Worm (Caenorhabditis elegans) whole organism, L4 larva: Measurements from ENCODE around the gene lin-42.

Source experiments
- D1046.2 ChIP-seq: fragments of 200-800 bp; sonication (Bioruptor generic); IDR thresholded peaks from 2 replicates; pipeline ENCODE4 v1.3.6; 2022; ENCODE audit warnings: missing genetic modification characterization, missing compliant biosample characterization
- F26F4.8 ChIP-seq: fragments of 200-800 bp; sonication (Bioruptor generic); conservative IDR thresholded peaks from 2 replicates; pipeline ENCODE4 v1.3.6; 2022; ENCODE audit warnings: missing genetic modification characterization, missing compliant biosample characterization
- F37D6.2 ChIP-seq: sonication (generic microtip); optimal IDR thresholded peaks from 2 replicates; lab custom pipeline; 2016; ENCODE audit warnings: mild to moderate bottlenecking, missing genetic modification characterization, missing compliant biosample characterization
- F49E8.2 ChIP-seq: sonication (generic microtip); optimal IDR thresholded peaks from 2 replicates; lab custom pipeline; 2016; ENCODE audit warnings: missing compliant biosample characterization, mild to moderate bottlenecking, missing genetic modification characterization, borderline replicate concordance
- R02D3.7 ChIP-seq: fragments of 150-350 bp; sonication (generic microtip); optimal IDR thresholded peaks from 3 replicates; lab custom pipeline; 2014; ENCODE audit warnings: missing biosample characterization, missing genetic modification characterization
- T20F7.1 ChIP-seq: fragments of 200-800 bp; sonication (Bioruptor generic); optimal IDR thresholded peaks from 2 replicates; lab custom pipeline; 2018; ENCODE audit warnings: mild to moderate bottlenecking, missing genetic modification characterization, missing compliant biosample characterization
- T26A8.4 ChIP-seq: fragments of 200-800 bp; sonication (Bioruptor generic); IDR thresholded peaks from 2 replicates; pipeline ENCODE4 v1.3.6; 2022; ENCODE audit warnings: missing genetic modification characterization, missing compliant biosample characterization
- Y48G9A.11 ChIP-seq: fragments of 200-800 bp; sonication (Bioruptor generic); IDR thresholded peaks from 2 replicates; pipeline ENCODE4 v1.3.6; 2022; ENCODE audit warnings: missing genetic modification reagents, missing genetic modification characterization, missing compliant biosample characterization
- Y5F2A.4 ChIP-seq: fragments of 200-800 bp; sonication (Bioruptor generic); optimal IDR thresholded peaks from 2 replicates; lab custom pipeline; 2018; ENCODE audit warnings: mild to moderate bottlenecking, missing genetic modification characterization, missing compliant biosample characterization
- ceh-32 ChIP-seq: sonication (generic microtip); optimal IDR thresholded peaks from 2 replicates; lab custom pipeline; 2016; ENCODE audit warnings: mild to moderate bottlenecking, missing genetic modification characterization, missing compliant biosample characterization; ENCODE audit not compliant: poor library complexity
- ceh-44 ChIP-seq: fragments of 200-800 bp; sonication (Bioruptor generic); IDR thresholded peaks from 2 replicates; pipeline ENCODE4 v1.3.6; 2022; ENCODE audit warnings: missing genetic modification reagents, missing genetic modification characterization, missing compliant biosample characterization
- ceh-82 ChIP-seq: sonication (generic microtip); optimal IDR thresholded peaks from 2 replicates; lab custom pipeline; 2017; ENCODE audit warnings: missing biosample characterization, missing genetic modification characterization
- ces-1 ChIP-seq: fragments of 150-350 bp; sonication (generic microtip); optimal IDR thresholded peaks from 4 replicates; lab custom pipeline; 2014; ENCODE audit warnings: missing biosample characterization, missing genetic modification reagents, missing genetic modification characterization
- cey-2 ChIP-seq: sonication (generic microtip); optimal IDR thresholded peaks from 3 replicates; lab custom pipeline; 2017; ENCODE audit warnings: missing genetic modification characterization, mild to moderate bottlenecking, missing compliant biosample characterization, antibody characterized with exemption, borderline replicate concordance; ENCODE audit not compliant: insufficient read depth
- ctbp-1 ChIP-seq: fragments of 200-800 bp; sonication (Bioruptor generic); IDR thresholded peaks from 2 replicates; pipeline ENCODE4 v1.3.6; 2022; ENCODE audit warnings: missing genetic modification reagents, missing genetic modification characterization, missing compliant biosample characterization
- daf-12 ChIP-seq: fragments of 150-350 bp; optimal IDR thresholded peaks from 2 replicates; lab custom pipeline; 2014; ENCODE audit warnings: missing biosample characterization, missing genetic modification reagents, missing genetic modification characterization
- dmd-6 ChIP-seq: fragments of 200-800 bp; sonication (Bioruptor generic); IDR thresholded peaks from 2 replicates; pipeline ENCODE4 v1.3.6; 2022; ENCODE audit warnings: missing genetic modification reagents, missing genetic modification characterization, missing compliant biosample characterization
- dmd-8 ChIP-seq: fragments of 200-800 bp; sonication (Bioruptor generic); IDR thresholded peaks from 2 replicates; pipeline ENCODE4 v1.3.6; 2022; ENCODE audit warnings: missing genetic modification characterization, missing compliant biosample characterization
- dmd-9 ChIP-seq: fragments of 200-800 bp; sonication (Bioruptor generic); IDR thresholded peaks from 2 replicates; pipeline ENCODE4 v1.3.6; 2022; ENCODE audit warnings: missing genetic modification reagents, missing genetic modification characterization, missing compliant biosample characterization
- dpl-1 ChIP-seq: fragments of 150-350 bp; optimal IDR thresholded peaks from 2 replicates; lab custom pipeline; 2014; ENCODE audit warnings: missing biosample characterization, missing genetic modification reagents, missing genetic modification characterization
- duxl-1 ChIP-seq: sonication (generic microtip); optimal IDR thresholded peaks from 2 replicates; lab custom pipeline; 2016; ENCODE audit warnings: mild to moderate bottlenecking, missing genetic modification characterization, moderate library complexity, missing compliant biosample characterization; ENCODE audit not compliant: poor library complexity
- dve-1 ChIP-seq: sonication (generic microtip); optimal IDR thresholded peaks from 2 replicates; lab custom pipeline; 2017; ENCODE audit warnings: antibody characterized with exemption, mild to moderate bottlenecking, missing genetic modification characterization, missing compliant biosample characterization; ENCODE audit not compliant: insufficient read depth
- fos-1 ChIP-seq: fragments of 150-350 bp; optimal IDR thresholded peaks from 2 replicates; lab custom pipeline; 2014; ENCODE audit warnings: missing biosample characterization, missing genetic modification characterization
- hlh-11 ChIP-seq: fragments of 200-800 bp; sonication (Bioruptor generic); optimal IDR thresholded peaks from 2 replicates; lab custom pipeline; 2018; ENCODE audit warnings: mild to moderate bottlenecking, missing genetic modification characterization, missing compliant biosample characterization
- hmg-1.1 ChIP-seq: fragments of 200-800 bp; sonication (Bioruptor generic); IDR thresholded peaks from 2 replicates; pipeline ENCODE4 v1.3.6; 2022; ENCODE audit warnings: missing genetic modification reagents, missing genetic modification characterization, missing compliant biosample characterization
- jun-1 ChIP-seq: fragments of 150-350 bp; optimal IDR thresholded peaks from 2 replicates; lab custom pipeline; 2014; ENCODE audit warnings: missing biosample characterization, missing genetic modification reagents, missing genetic modification characterization
- lin-39 ChIP-seq: fragments of 150-350 bp; optimal IDR thresholded peaks from 2 replicates; lab custom pipeline; 2014; ENCODE audit warnings: missing biosample characterization, missing genetic modification reagents, missing genetic modification characterization
- lsy-2 ChIP-seq, 2 experiments: fragments of 150-350 bp in 1 of 2; sonication (generic microtip) in 1 of 2; optimal IDR thresholded peaks; 2 replicates each; lab custom pipeline; 2014 to 2017; ENCODE audit warnings: missing biosample characterization in 2 of 2, missing genetic modification characterization in 2 of 2
- madf-9 ChIP-seq: fragments of 200-800 bp; sonication (Bioruptor generic); conservative IDR thresholded peaks from 2 replicates; pipeline ENCODE4 v1.3.6; 2022; ENCODE audit warnings: missing genetic modification reagents, missing genetic modification characterization, missing compliant biosample characterization
- mdt-29 ChIP-seq: fragments of 200-800 bp; sonication (Bioruptor generic); IDR thresholded peaks from 2 replicates; pipeline ENCODE4 v1.3.6; 2022; ENCODE audit warnings: missing genetic modification reagents, missing genetic modification characterization, missing compliant biosample characterization
- mep-1 ChIP-seq: fragments of 150-350 bp; sonication (generic microtip); optimal IDR thresholded peaks from 3 replicates; lab custom pipeline; 2014; ENCODE audit warnings: missing biosample characterization, missing genetic modification characterization
- mes-2 ChIP-seq: sonication (generic microtip); optimal IDR thresholded peaks from 2 replicates; lab custom pipeline; 2016; ENCODE audit warnings: missing genotype, mild to moderate bottlenecking, missing genetic modification characterization, missing compliant biosample characterization; ENCODE audit not compliant: poor library complexity, severe bottlenecking
- nhr-10 ChIP-seq: fragments of 150-350 bp; optimal IDR thresholded peaks from 2 replicates; lab custom pipeline; 2014; ENCODE audit warnings: missing biosample characterization, missing genetic modification characterization
- nhr-237 ChIP-seq: sonication (generic microtip); optimal IDR thresholded peaks from 2 replicates; lab custom pipeline; 2017; ENCODE audit warnings: missing biosample characterization, missing genetic modification characterization
- nhr-25 ChIP-seq: sonication (generic microtip); optimal IDR thresholded peaks from 2 replicates; lab custom pipeline; 2017; ENCODE audit warnings: missing genetic modification characterization, mild to moderate bottlenecking, missing compliant biosample characterization, antibody characterized with exemption, moderate library complexity, borderline replicate concordance; ENCODE audit not compliant: insufficient read depth
- nhr-28 ChIP-seq: fragments of 150-350 bp; optimal IDR thresholded peaks from 2 replicates; lab custom pipeline; 2014; ENCODE audit warnings: missing biosample characterization, missing genetic modification characterization
- nhr-41 ChIP-seq: fragments of 200-800 bp; sonication (Bioruptor generic); IDR thresholded peaks from 2 replicates; pipeline ENCODE4 v1.3.6; 2022; ENCODE audit warnings: missing genetic modification reagents, missing genetic modification characterization, missing compliant biosample characterization
- nhr-48 ChIP-seq: sonication (generic microtip); optimal IDR thresholded peaks from 2 replicates; lab custom pipeline; 2016; ENCODE audit warnings: mild to moderate bottlenecking, missing genetic modification characterization, missing compliant biosample characterization
- nhr-6 ChIP-seq: fragments of 150-350 bp; optimal IDR thresholded peaks from 2 replicates; lab custom pipeline; 2014; ENCODE audit warnings: missing biosample characterization, missing genetic modification characterization
- nhr-77 ChIP-seq: fragments of 150-350 bp; optimal IDR thresholded peaks from 2 replicates; lab custom pipeline; 2014; ENCODE audit warnings: missing biosample characterization, missing genetic modification characterization
- pha-4 ChIP-seq, 2 experiments: fragments of 150-350 bp in 1 of 2; fragments of 200-800 bp in 1 of 2; sonication (Bioruptor generic) in 1 of 2; IDR thresholded peaks in 1 of 2; optimal IDR thresholded peaks in 1 of 2; 2 replicates each; pipeline versions ENCODE4 v1.3.6 to Lab custom; 2014 to 2022; ENCODE audit warnings: missing genetic modification characterization in 2 of 2, missing genetic modification reagents in 2 of 2, missing biosample characterization in 1 of 2, missing compliant biosample characterization in 1 of 2
- php-3 ChIP-seq: fragments of 200-800 bp; sonication (Bioruptor generic); IDR thresholded peaks from 2 replicates; pipeline ENCODE4 v1.3.6; 2022; ENCODE audit warnings: missing genetic modification reagents, missing genetic modification characterization, missing compliant biosample characterization
- snpc-1.2 ChIP-seq: fragments of 200-800 bp; sonication (Bioruptor generic); IDR thresholded peaks from 2 replicates; pipeline ENCODE4 v1.3.6; 2022; ENCODE audit warnings: missing genetic modification reagents, missing genetic modification characterization, missing compliant biosample characterization
- snpc-4 ChIP-seq: fragments of 150-350 bp; optimal IDR thresholded peaks from 2 replicates; lab custom pipeline; 2014; ENCODE audit warnings: missing biosample characterization, missing genetic modification characterization
- spr-1 ChIP-seq: sonication (generic microtip); optimal IDR thresholded peaks from 2 replicates; lab custom pipeline; 2016; ENCODE audit warnings: mild to moderate bottlenecking, missing genetic modification characterization, missing compliant biosample characterization
- zfp-3 ChIP-seq: fragments of 200-800 bp; sonication (Bioruptor generic); conservative IDR thresholded peaks from 2 replicates; pipeline ENCODE4 v1.3.6; 2022; ENCODE audit warnings: missing genetic modification reagents, missing genetic modification characterization, missing compliant biosample characterization

The lin-42 gene

DNA sequence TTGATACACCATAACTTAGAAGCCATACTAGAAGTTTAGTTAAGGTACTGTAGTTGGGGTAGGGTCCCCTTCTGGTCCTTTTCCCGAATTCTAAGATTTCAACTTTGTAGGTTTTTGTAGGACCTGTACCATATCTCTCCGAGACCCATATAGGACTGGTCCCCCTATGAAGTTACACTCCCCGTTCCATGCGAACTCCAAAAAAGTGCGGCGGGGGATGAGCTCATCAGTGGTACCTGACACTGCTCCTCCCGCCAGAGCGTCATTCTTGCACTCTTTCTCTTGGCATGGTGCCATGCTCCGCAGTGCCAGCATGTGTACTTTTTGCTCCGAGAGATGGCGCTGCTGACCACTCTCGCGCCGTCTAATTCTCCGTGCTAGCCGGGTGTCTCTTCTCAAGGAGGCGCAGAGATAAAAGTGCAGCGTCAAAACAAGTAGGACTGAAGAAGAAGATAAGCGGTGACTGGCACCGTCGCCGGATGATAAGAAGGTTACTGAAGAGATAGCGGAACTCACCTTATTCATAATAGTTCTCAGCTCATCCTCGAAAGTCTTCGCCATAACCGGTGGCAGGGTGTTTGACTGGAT lies 12.6 kb downstream of the lin-42 start (continued):
- TF ChIP-seq duxl-1 (tag; lab: Kevin White, UChicago), result peak; percentile 62
- TF ChIP-seq daf-12 (tag; lab: Kevin White, UChicago), result no peak
- TF ChIP-seq nhr-48 (tag; lab: Kevin White, UChicago), result peak; percentile 49
- peak; percentile 50 for TF ChIP-seq nhr-77 (tag; lab: Kevin White, UChicago)
- no peak for TF ChIP-seq ceh-44 (GFP tag; lab: Robert Waterston, UW)
- no peak for TF ChIP-seq D1046.2
- TF ChIP-seq F26F4.8 (GFP tag; lab: Robert Waterston, UW), result no peak
- peak; percentile 64 for TF ChIP-seq dve-1 (tag; lab: Kevin White, UChicago)
- TF ChIP-seq nhr-28 (tag; lab: Kevin White, UChicago), result peak; percentile 52
- TF ChIP-seq nhr-41, result 0 out of 2 replicates have a peak, but pooled peaks have one; percentile 18
- no peak for TF ChIP-seq Y48G9A.11 (GFP tag; lab: Robert Waterston, UW)
- no peak for TF ChIP-seq nhr-237 (tag; lab: Kevin White, UChicago)
- no peak for TF ChIP-seq mep-1
- no peak for TF ChIP-seq F49E8.2 (tag; lab: Kevin White, UChicago)
- TF ChIP-seq dmd-8 (GFP tag; lab: Robert Waterston, UW), result no peak
- no peak for TF ChIP-seq dmd-6 (GFP tag; lab: Robert Waterston, UW)
- no peak for TF ChIP-seq ceh-82
- TF ChIP-seq spr-1 (tag; lab: Kevin White, UChicago), result no peak
- no peak for TF ChIP-seq Y5F2A.4 (GFP tag; lab: Kevin White, UChicago)
- no peak for TF ChIP-seq cey-2 (tag; lab: Kevin White, UChicago)
- TF ChIP-seq fos-1 (tag; lab: Kevin White, UChicago), result no peak
- no peak for TF ChIP-seq T20F7.1 (GFP tag; lab: Kevin White, UChicago)

DNA sequence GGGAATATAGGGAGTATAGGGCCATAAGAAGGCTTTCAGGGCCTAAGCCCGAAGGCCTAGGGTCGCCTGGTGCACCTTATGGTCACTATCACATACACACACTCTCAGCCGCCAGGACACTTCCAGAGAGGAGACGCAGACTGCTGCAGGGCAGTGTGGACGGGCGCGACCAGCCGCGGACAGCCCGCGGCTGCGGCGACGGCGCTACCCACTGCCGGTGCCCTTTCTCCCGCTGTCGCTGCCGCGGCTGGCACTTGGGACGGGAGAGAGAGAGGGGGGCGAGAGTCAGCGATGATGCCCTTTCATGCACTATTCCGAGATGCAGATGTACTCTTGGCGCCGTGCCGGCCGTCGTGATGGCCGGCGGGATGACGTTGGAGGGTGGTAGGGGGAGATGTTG lies 14.3 kb downstream of the lin-42 start:
- TF ChIP-seq hlh-11 (tag; lab: Kevin White, UChicago) (peak; percentile 89), T26A8.4 (GFP tag; lab: Robert Waterston, UW) (no peak; the same call in none of the 2 replicates), lin-39 (tag; lab: Kevin White, UChicago) (no peak), ceh-32 (tag; lab: Kevin White, UChicago) (no peak), Y48G9A.11 (GFP tag; lab: Robert Waterston, UW) (no peak), nhr-237 (tag; lab: Kevin White, UChicago) (no peak), duxl-1 (tag; lab: Kevin White, UChicago) (no peak), snpc-1.2 (no peak), F37D6.2 (tag; lab: Kevin White, UChicago) (peak; percentile 58), dmd-9 (GFP tag; lab: Robert Waterston, UW) (no peak), cey-2 (tag; lab: Kevin White, UChicago) (no peak), dmd-6 (GFP tag; lab: Robert Waterston, UW) (peak; percentile 29; the same call in 1 of the 2 replicates), nhr-25 (no peak), dpl-1 (no peak), nhr-10 (tag; lab: Kevin White, UChicago) (no peak), zfp-3 (GFP tag; lab: Robert Waterston, UW) (no peak), nhr-28 (tag; lab: Kevin White, UChicago) (peak; percentile 47), R02D3.7 (tag; lab: Kevin White, UChicago) (no peak), ctbp-1 (GFP tag; lab: Robert Waterston, UW) (peak; percentile 71), fos-1 (tag; lab: Kevin White, UChicago) (no peak), mdt-29 (GFP tag; lab: Robert Waterston, UW) (no peak), pha-4 (GFP tag; IDR thresholded peaks at IDR 0.05; lab: Robert Waterston, UW) (peak; percentile 70), pha-4 (tag; optimal IDR thresholded peaks at IDR 0.05; lab: Kevin White, UChicago) (no peak), jun-1 (tag; lab: Kevin White, UChicago) (no peak), snpc-4 (tag; lab: Kevin White, UChicago) (no peak), hmg-1.1 (GFP tag; lab: Robert Waterston, UW) (peak; percentile 76), lsy-2 (tag; optimal IDR thresholded peaks at IDR 0.05; lab: Kevin White, UChicago) (no peak), php-3 (GFP tag; lab: Robert Waterston, UW) (0 out of 2 replicates have a peak, but pooled peaks have one; percentile 20), nhr-48 (tag; lab: Kevin White, UChicago) (peak; percentile 49), ces-1 (GFP tag; lab: Kevin White, UChicago) (no peak), nhr-6 (no peak), madf-9 (peak; percentile 99), mes-2 (tag; lab: Kevin White, UChicago) (no peak)
